Fruit fly (Drosophila melanogaster): ENCODE results near the gene Jon99Fi.

DNA sequence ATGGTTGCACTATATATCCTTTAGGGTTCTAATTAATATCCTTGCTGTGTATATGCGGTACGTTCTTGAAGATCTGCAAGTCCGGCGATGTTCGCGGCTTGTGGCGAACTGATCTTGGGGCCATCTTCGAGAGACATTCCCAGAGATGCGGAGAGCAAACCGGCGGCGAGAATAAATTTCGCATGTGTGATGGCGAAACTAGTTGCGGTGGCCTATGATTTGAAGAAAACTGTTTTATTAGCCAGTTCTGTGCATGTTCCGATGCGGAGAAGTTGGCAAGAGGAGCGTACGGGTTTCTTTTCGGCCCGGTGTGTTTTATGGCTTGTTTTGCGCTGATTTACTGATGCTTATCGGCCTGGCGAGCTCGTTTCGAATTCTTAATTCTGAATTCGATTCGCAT, 11.5 kb downstream of the Jon99Fi start, which contains the start of gene PH4alphaNE1:
- TF ChIP-seq Lim3 (GFP tag; IDR thresholded peaks at IDR 0.05) (no peak), CG17802 (tag; optimal IDR thresholded peaks at IDR 0.05) (no peak), CG15269 (tag; optimal IDR thresholded peaks at IDR 0.05) (no peak)
